Worm (Caenorhabditis elegans) whole organism, mixed stage, embryonic: ENCODE results near the gene F44E5.5.

Experiments
- drap-1 ChIP-seq: fragments of 200-800 bp; sonication (Bioruptor generic); optimal IDR thresholded peaks from 3 replicates; lab custom pipeline; 2018; ENCODE audit warnings: mild to moderate bottlenecking, missing genetic modification characterization, missing compliant biosample characterization
- elt-1 ChIP-seq: sonication (generic microtip); optimal IDR thresholded peaks from 2 replicates; lab custom pipeline; 2017; ENCODE audit warnings: missing genetic modification characterization, mild to moderate bottlenecking, missing compliant biosample characterization, antibody characterized with exemption, moderate library complexity, borderline replicate concordance; ENCODE audit not compliant: insufficient read depth
- mep-1 ChIP-seq: fragments of 150-350 bp; optimal IDR thresholded peaks from 2 replicates; lab custom pipeline; 2017; ENCODE audit warnings: missing biosample characterization, missing genetic modification reagents, missing genetic modification characterization, inconsistent platforms
- mls-2 ChIP-seq: sonication (generic microtip); optimal IDR thresholded peaks from 2 replicates; lab custom pipeline; 2016; ENCODE audit warnings: mild to moderate bottlenecking, missing genetic modification characterization, moderate library complexity, missing compliant biosample characterization
- snpc-4 ChIP-seq: fragments of 150-350 bp; optimal IDR thresholded peaks from 2 replicates; lab custom pipeline; 2014; ENCODE audit warnings: missing biosample characterization, missing genetic modification characterization
- sptf-1 ChIP-seq: sonication (generic microtip); optimal IDR thresholded peaks from 2 replicates; lab custom pipeline; 2017; ENCODE audit warnings: mild to moderate bottlenecking, missing genetic modification characterization, moderate library complexity, missing compliant biosample characterization
- unc-120 ChIP-seq: sonication (generic microtip); optimal IDR thresholded peaks from 2 replicates; lab custom pipeline; 2017; ENCODE audit warnings: missing genetic modification characterization, missing compliant biosample characterization; ENCODE audit not compliant: poor library complexity, severe bottlenecking
- unc-39 ChIP-seq: fragments of 150-350 bp; optimal IDR thresholded peaks from 2 replicates; lab custom pipeline; 2014; ENCODE audit warnings: missing biosample characterization, missing genetic modification characterization

ce11 chrII:11790458-11790857, 31.0 kb downstream of the F44E5.5 start, which contains the start of gene F43G6.4:
- TF ChIP-seq snpc-4 (tag; lab: Kevin White, UChicago) = no peak
- TF ChIP-seq sptf-1 (tag; lab: Kevin White, UChicago) = no peak
- no peak for TF ChIP-seq unc-39 (tag; lab: Kevin White, UChicago)
- TF ChIP-seq drap-1 (GFP tag; lab: Kevin White, UChicago) = no peak
- no peak for TF ChIP-seq elt-1
- no peak for TF ChIP-seq mls-2 (tag; lab: Kevin White, UChicago)
- TF ChIP-seq unc-120 (tag; lab: Kevin White, UChicago) = no peak
- no peak for TF ChIP-seq mep-1 (tag; lab: Kevin White, UChicago)
